Fruit fly (Drosophila melanogaster) whole organism, embryonic: Measurements from ENCODE around the gene Send2.

Experiments
- CG18262 ChIP-seq: fragments of 200-800 bp; optimal IDR thresholded peaks from 3 replicates; lab custom pipeline; 2019; ENCODE audit warnings: missing biosample characterization, mild to moderate bottlenecking, missing genetic modification characterization, moderate library complexity
- CG3847 ChIP-seq: fragments of 200-800 bp; sonication (Bioruptor generic); IDR thresholded peaks from 2 replicates; pipeline ENCODE4 v1.3.6; 2022; ENCODE audit warnings: missing biosample characterization, missing genetic modification characterization
- CG9609 ChIP-seq: fragments of 200-800 bp; sonication (Bioruptor generic); optimal IDR thresholded peaks from 3 replicates; lab custom pipeline; 2016; ENCODE audit warnings: missing biosample characterization, missing genetic modification characterization
- Camta ChIP-seq: fragments of 200-800 bp; sonication (Bioruptor generic); optimal IDR thresholded peaks from 2 replicates; lab custom pipeline; 2016; ENCODE audit warnings: missing biosample characterization, missing genetic modification characterization
- Dp ChIP-seq: fragments of 200-800 bp; sonication (Bioruptor generic); optimal IDR thresholded peaks from 2 replicates; lab custom pipeline; 2018; ENCODE audit warnings: missing biosample characterization, mild to moderate bottlenecking, missing genetic modification characterization, moderate library complexity
- Hr3 ChIP-seq: fragments of 200-800 bp; sonication (Bioruptor generic); optimal IDR thresholded peaks from 3 replicates; lab custom pipeline; 2016; ENCODE audit warnings: missing biosample characterization, missing genetic modification characterization
- ap ChIP-seq: fragments of 200-800 bp; sonication (Bioruptor generic); IDR thresholded peaks from 2 replicates; pipeline ENCODE4 v1.3.6; 2022; ENCODE audit warnings: missing biosample characterization, missing genetic modification characterization
- bcd ChIP-seq: fragments of 200-800 bp; sonication (Bioruptor generic); optimal IDR thresholded peaks from 2 replicates; lab custom pipeline; 2017; ENCODE audit warnings: missing biosample characterization, mild to moderate bottlenecking, missing genetic modification characterization

- TF ChIP-seq Dp (GFP tag; lab: Kevin White, UChicago) (no peak), CG9609 (GFP tag; lab: Kevin White, UChicago) (no peak), ap (GFP tag; lab: Robert Waterston, UW) (no peak), CG3847 (no peak), bcd (GFP tag; lab: Kevin White, UChicago) (no peak), Camta (GFP tag; lab: Kevin White, UChicago) (no peak), Hr3 (GFP tag; lab: Kevin White, UChicago) (no peak), CG18262 (tag; lab: Kevin White, UChicago) (peak; percentile 45)
These were observed 40.0 kb upstream of the Send2 start for dm6 chr2L:14386522-14386921.
